Worm (Caenorhabditis elegans) whole organism, mixed stage, embryonic: ENCODE results near the gene C18D4.4.

Experiments used
- pha-4 ChIP-seq: fragments of 150-350 bp; optimal IDR thresholded peaks from 2 replicates; lab custom pipeline; 2018; ENCODE audit warnings: missing biosample characterization, missing genetic modification reagents, missing genetic modification characterization
- unc-39 ChIP-seq: fragments of 150-350 bp; optimal IDR thresholded peaks from 2 replicates; lab custom pipeline; 2014; ENCODE audit warnings: missing biosample characterization, missing genetic modification characterization

DNA sequence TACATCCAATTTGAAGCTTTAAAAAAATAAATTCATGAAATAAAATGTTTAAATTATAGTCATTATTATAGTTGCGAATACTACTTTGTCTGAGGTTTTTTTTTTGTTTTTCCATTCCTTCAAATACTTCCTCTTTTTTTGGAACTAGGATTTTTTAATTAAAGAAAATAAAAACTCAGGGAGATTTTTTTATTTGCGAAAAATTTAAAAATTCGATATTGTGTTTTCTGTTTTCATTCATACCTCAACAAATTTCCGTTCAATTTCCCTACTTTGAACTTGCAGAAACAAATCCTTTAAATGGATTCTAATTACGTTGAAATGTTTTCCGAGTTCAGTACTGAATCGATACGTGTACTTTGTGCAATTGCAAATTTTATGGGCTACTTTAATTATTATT, 22.8 kb downstream of the C18D4.4 start, which contains the start of gene srw-32:
- TF ChIP-seq unc-39 (tag; lab: Kevin White, UChicago) (no peak), pha-4 (tag; lab: Kevin White, UChicago) (no peak)
